Worm (Caenorhabditis elegans) whole organism, L4 larva: ENCODE data around the gene ptr-14.

Source experiments
- R02D3.7 ChIP-seq: fragments of 150-350 bp; sonication (generic microtip); optimal IDR thresholded peaks from 3 replicates; lab custom pipeline; 2014; ENCODE audit warnings: missing biosample characterization, missing genetic modification characterization
- T20F7.1 ChIP-seq: fragments of 200-800 bp; sonication (Bioruptor generic); optimal IDR thresholded peaks from 2 replicates; lab custom pipeline; 2018; ENCODE audit warnings: mild to moderate bottlenecking, missing genetic modification characterization, missing compliant biosample characterization
- Y48G9A.11 ChIP-seq: fragments of 200-800 bp; sonication (Bioruptor generic); IDR thresholded peaks from 2 replicates; pipeline ENCODE4 v1.3.6; 2022; ENCODE audit warnings: missing genetic modification reagents, missing genetic modification characterization, missing compliant biosample characterization
- Y5F2A.4 ChIP-seq: fragments of 200-800 bp; sonication (Bioruptor generic); optimal IDR thresholded peaks from 2 replicates; lab custom pipeline; 2018; ENCODE audit warnings: mild to moderate bottlenecking, missing genetic modification characterization, missing compliant biosample characterization
- ZK546.5 ChIP-seq, 2 experiments: sonication (generic microtip); optimal IDR thresholded peaks; 2 replicates each; lab custom pipeline; 2017; ENCODE audit warnings: missing biosample characterization in 2 of 2, missing genetic modification characterization in 2 of 2
- aha-1 ChIP-seq: fragments of 150-350 bp; peaks from one replicate; lab custom pipeline; 2014; ENCODE audit warnings: missing biosample characterization, missing genetic modification characterization
- ceh-20 ChIP-seq: fragments of 200-800 bp; sonication (Bioruptor generic); IDR thresholded peaks from 2 replicates; pipeline ENCODE4 v1.3.6; 2022; ENCODE audit warnings: missing genetic modification reagents, missing genetic modification characterization, missing compliant biosample characterization
- ceh-28 ChIP-seq: fragments of 150-350 bp; optimal IDR thresholded peaks from 2 replicates; lab custom pipeline; 2014; ENCODE audit warnings: missing biosample characterization, missing genetic modification reagents, missing genetic modification characterization
- ceh-62 ChIP-seq: sonication (generic microtip); optimal IDR thresholded peaks from 2 replicates; lab custom pipeline; 2017; ENCODE audit warnings: missing biosample characterization, missing genetic modification characterization
- ces-1 ChIP-seq: fragments of 150-350 bp; sonication (generic microtip); optimal IDR thresholded peaks from 4 replicates; lab custom pipeline; 2014; ENCODE audit warnings: missing biosample characterization, missing genetic modification reagents, missing genetic modification characterization
- cey-2 ChIP-seq: sonication (generic microtip); optimal IDR thresholded peaks from 3 replicates; lab custom pipeline; 2017; ENCODE audit warnings: missing genetic modification characterization, mild to moderate bottlenecking, missing compliant biosample characterization, antibody characterized with exemption, borderline replicate concordance; ENCODE audit not compliant: insufficient read depth
- dmd-8 ChIP-seq: fragments of 200-800 bp; sonication (Bioruptor generic); IDR thresholded peaks from 2 replicates; pipeline ENCODE4 v1.3.6; 2022; ENCODE audit warnings: missing genetic modification characterization, missing compliant biosample characterization
- dmd-9 ChIP-seq: fragments of 200-800 bp; sonication (Bioruptor generic); IDR thresholded peaks from 2 replicates; pipeline ENCODE4 v1.3.6; 2022; ENCODE audit warnings: missing genetic modification reagents, missing genetic modification characterization, missing compliant biosample characterization
- duxl-1 ChIP-seq: sonication (generic microtip); optimal IDR thresholded peaks from 2 replicates; lab custom pipeline; 2016; ENCODE audit warnings: mild to moderate bottlenecking, missing genetic modification characterization, moderate library complexity, missing compliant biosample characterization; ENCODE audit not compliant: poor library complexity
- fkh-10 ChIP-seq: fragments of 150-350 bp; optimal IDR thresholded peaks from 2 replicates; lab custom pipeline; 2014; ENCODE audit warnings: missing biosample characterization, missing genetic modification reagents, missing genetic modification characterization
- gei-8 ChIP-seq: fragments of 200-800 bp; sonication (Bioruptor generic); optimal IDR thresholded peaks from 2 replicates; lab custom pipeline; 2018; ENCODE audit warnings: mild to moderate bottlenecking, missing genetic modification characterization, missing compliant biosample characterization
- hif-1 ChIP-seq, 2 experiments: sonication (generic microtip); optimal IDR thresholded peaks; 2 replicates each; lab custom pipeline; 2016 to 2017; ENCODE audit warnings: missing compliant biosample characterization in 2 of 2, missing genetic modification characterization in 2 of 2, missing genetic modification reagents in 2 of 2, missing genotype in 2 of 2, mild to moderate bottlenecking in 1 of 2
- hlh-30 ChIP-seq: sonication (generic microtip); optimal IDR thresholded peaks from 2 replicates; lab custom pipeline; 2017; ENCODE audit warnings: antibody characterized with exemption, mild to moderate bottlenecking, missing genetic modification characterization, missing compliant biosample characterization; ENCODE audit not compliant: insufficient read depth
- jun-1 ChIP-seq: fragments of 150-350 bp; optimal IDR thresholded peaks from 2 replicates; lab custom pipeline; 2014; ENCODE audit warnings: missing biosample characterization, missing genetic modification reagents, missing genetic modification characterization
- lim-7 ChIP-seq: fragments of 200-800 bp; sonication (Bioruptor generic); IDR thresholded peaks from 2 replicates; pipeline ENCODE4 v1.3.6; 2022; ENCODE audit warnings: missing genetic modification characterization, missing compliant biosample characterization
- lin-15B ChIP-seq: fragments of 150-350 bp; sonication (generic microtip); optimal IDR thresholded peaks from 3 replicates; lab custom pipeline; 2014; ENCODE audit warnings: missing biosample characterization, missing genetic modification characterization
- mdt-29 ChIP-seq: fragments of 200-800 bp; sonication (Bioruptor generic); IDR thresholded peaks from 2 replicates; pipeline ENCODE4 v1.3.6; 2022; ENCODE audit warnings: missing genetic modification reagents, missing genetic modification characterization, missing compliant biosample characterization
- mxl-3 ChIP-seq: fragments of 200-800 bp; sonication (Bioruptor generic); optimal IDR thresholded peaks from 2 replicates; lab custom pipeline; 2018; ENCODE audit warnings: mild to moderate bottlenecking, missing genetic modification characterization, missing compliant biosample characterization
- nhr-11 ChIP-seq: fragments of 150-350 bp; optimal IDR thresholded peaks from 2 replicates; lab custom pipeline; 2014; ENCODE audit warnings: missing biosample characterization, missing genetic modification characterization
- nhr-25 ChIP-seq: sonication (generic microtip); optimal IDR thresholded peaks from 2 replicates; lab custom pipeline; 2017; ENCODE audit warnings: missing genetic modification characterization, mild to moderate bottlenecking, missing compliant biosample characterization, antibody characterized with exemption, moderate library complexity, borderline replicate concordance; ENCODE audit not compliant: insufficient read depth
- nhr-28 ChIP-seq: fragments of 150-350 bp; optimal IDR thresholded peaks from 2 replicates; lab custom pipeline; 2014; ENCODE audit warnings: missing biosample characterization, missing genetic modification characterization
- nhr-76 ChIP-seq: fragments of 150-350 bp; optimal IDR thresholded peaks from 2 replicates; lab custom pipeline; 2014; ENCODE audit warnings: missing biosample characterization, missing genetic modification characterization
- pha-4 ChIP-seq, 2 experiments: fragments of 150-350 bp in 1 of 2; fragments of 200-800 bp in 1 of 2; sonication (Bioruptor generic) in 1 of 2; IDR thresholded peaks in 1 of 2; optimal IDR thresholded peaks in 1 of 2; 2 replicates each; pipeline versions ENCODE4 v1.3.6 to Lab custom; 2014 to 2022; ENCODE audit warnings: missing genetic modification characterization in 2 of 2, missing genetic modification reagents in 2 of 2, missing biosample characterization in 1 of 2, missing compliant biosample characterization in 1 of 2
- php-3 ChIP-seq: fragments of 200-800 bp; sonication (Bioruptor generic); IDR thresholded peaks from 2 replicates; pipeline ENCODE4 v1.3.6; 2022; ENCODE audit warnings: missing genetic modification reagents, missing genetic modification characterization, missing compliant biosample characterization
- saeg-2 ChIP-seq: fragments of 200-800 bp; sonication (Bioruptor generic); IDR thresholded peaks from 2 replicates; pipeline ENCODE4 v1.3.6; 2022; ENCODE audit warnings: missing genetic modification reagents, missing genetic modification characterization, missing compliant biosample characterization
- set-16 ChIP-seq: fragments of 200-800 bp; sonication (Bioruptor generic); IDR thresholded peaks from 2 replicates; pipeline ENCODE4 v1.3.6; 2022; ENCODE audit warnings: missing genetic modification reagents, missing genetic modification characterization, missing compliant biosample characterization
- spr-3 ChIP-seq: fragments of 200-800 bp; sonication (Bioruptor generic); optimal IDR thresholded peaks from 2 replicates; lab custom pipeline; 2018; ENCODE audit warnings: mild to moderate bottlenecking, missing genetic modification characterization, missing compliant biosample characterization
- tag-97 ChIP-seq: fragments of 200-800 bp; sonication (Bioruptor generic); IDR thresholded peaks from 2 replicates; pipeline ENCODE4 v1.3.6; 2022; ENCODE audit warnings: missing genetic modification characterization, missing compliant biosample characterization
- unc-39 ChIP-seq: sonication (generic microtip); optimal IDR thresholded peaks from 2 replicates; lab custom pipeline; 2017; ENCODE audit warnings: missing biosample characterization, missing genetic modification characterization
- unc-62 ChIP-seq, 3 experiments: fragments of 150-350 bp in 1 of 3; sonication (generic microtip); optimal IDR thresholded peaks in 2 of 3; peaks in 1 of 3; 1 replicate in 1 of 3; 2 replicates in 2 of 3; lab custom pipeline; 2014 to 2017; ENCODE audit warnings: missing biosample characterization in 3 of 3, missing genetic modification characterization in 3 of 3, missing genetic modification reagents in 3 of 3, missing genotype in 1 of 3
- ztf-7 ChIP-seq: fragments of 150-350 bp; optimal IDR thresholded peaks from 2 replicates; lab custom pipeline; 2014; ENCODE audit warnings: missing biosample characterization, missing genetic modification characterization

Gene ptr-14

DNA sequence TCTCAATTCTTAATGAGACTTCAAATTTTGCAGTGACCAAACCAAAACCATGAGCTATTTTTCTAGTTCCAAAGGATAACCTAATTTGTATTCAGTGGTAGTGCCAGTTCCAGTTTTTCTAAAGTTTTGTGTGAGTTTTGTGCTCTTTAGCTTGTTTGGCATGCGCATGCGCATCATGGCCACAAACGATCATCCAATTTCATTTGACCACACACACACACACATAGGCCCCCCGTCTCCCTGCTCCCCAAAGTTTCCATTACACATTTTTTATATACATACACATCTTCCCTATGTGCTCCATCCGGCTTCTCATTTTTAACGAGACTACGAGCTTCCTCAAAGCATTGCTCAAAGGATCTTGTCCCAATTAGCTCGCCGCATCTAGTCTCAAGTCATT lies 40.8 kb upstream of the ptr-14 start:
- TF ChIP-seq mxl-3 (GFP tag; lab: Kevin White, UChicago), result no peak
- TF ChIP-seq aha-1 (tag; lab: Kevin White, UChicago), result peak; percentile 81

ce11 chrIV:10576050-10576449 lies 39.2 kb upstream of the ptr-14 start, which contains the start of gene efn-2:
efn-2 (plus strand) TSS chrIV:10576350.
- no peak for TF ChIP-seq php-3
- TF ChIP-seq dmd-8 (GFP tag; lab: Robert Waterston, UW), result no peak
- no peak for TF ChIP-seq gei-8 (GFP tag; lab: Kevin White, UChicago)
- no peak for TF ChIP-seq lim-7 (GFP tag; lab: Robert Waterston, UW)
- no peak for TF ChIP-seq saeg-2 (GFP tag; lab: Robert Waterston, UW)
- TF ChIP-seq aha-1 (tag; lab: Kevin White, UChicago), result peak; percentile 3

DNA sequence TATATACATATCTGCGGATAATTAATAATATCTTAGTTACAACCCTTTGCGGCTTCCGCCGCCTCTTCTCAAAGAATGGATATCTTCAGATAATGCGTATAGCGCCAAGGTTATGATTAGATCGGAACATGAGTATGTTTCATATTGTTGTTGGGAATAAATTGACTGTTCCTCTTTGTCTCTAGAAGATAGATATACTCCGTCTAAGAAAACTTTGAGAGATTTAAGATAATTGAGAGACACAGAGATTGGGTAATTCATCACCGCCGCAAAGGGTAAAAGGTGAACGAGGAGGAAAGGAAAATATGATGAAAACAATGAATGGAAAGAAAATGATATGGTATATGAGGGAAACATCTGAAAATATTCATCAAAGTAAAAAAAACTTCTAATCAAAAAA lies 38.6 kb upstream of the ptr-14 start:
- TF ChIP-seq spr-3 (GFP tag; lab: Kevin White, UChicago), result no peak
- peak in 1 of 2 experiments; percentile 24 for TF ChIP-seq unc-62 (GFP tag; optimal IDR thresholded peaks at IDR 0.05 in 1 of 2; lab: Kevin White, UChicago)
- no peak for TF ChIP-seq unc-62 (tag; optimal IDR thresholded peaks at IDR 0.05; lab: Kevin White, UChicago)

- peak; percentile 91 for TF ChIP-seq aha-1 (tag; lab: Kevin White, UChicago)
- no peak for TF ChIP-seq nhr-25 (tag; lab: Kevin White, UChicago)
These were observed 37.6 kb upstream of the ptr-14 start for ce11 chrIV:10577600-10577999.

DNA sequence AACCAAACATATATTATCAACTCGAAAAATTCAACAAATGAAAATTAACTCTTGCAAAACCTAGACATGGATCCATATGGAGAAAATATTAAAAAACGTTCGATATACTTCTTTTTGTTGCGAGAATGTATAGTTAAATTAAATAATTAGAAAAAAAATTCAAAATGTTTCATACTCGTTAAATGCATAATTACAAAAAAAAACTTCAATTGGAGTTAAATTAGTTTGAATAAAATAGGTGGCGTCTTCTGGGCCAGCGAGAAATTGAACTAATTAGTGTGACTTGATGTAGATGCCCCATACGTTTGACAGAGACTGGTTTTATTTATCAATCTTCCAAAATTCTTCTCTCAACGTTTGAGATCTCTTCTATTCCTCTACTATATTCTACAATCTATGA lies 36.9 kb upstream of the ptr-14 start, which contains the start of gene lgc-43:
Gene lgc-43 (plus strand): TSS at position 301 of the 400 bp plus-strand sequence.
- TF ChIP-seq T20F7.1 (GFP tag; lab: Kevin White, UChicago), result no peak
- no peak for TF ChIP-seq ces-1
- no peak for TF ChIP-seq ceh-20
- no peak for TF ChIP-seq jun-1 (tag; lab: Kevin White, UChicago)
- TF ChIP-seq ceh-62 (tag; lab: Kevin White, UChicago), result no peak
- no peak for TF ChIP-seq hlh-30 (tag; lab: Kevin White, UChicago)
- TF ChIP-seq nhr-76 (tag; lab: Kevin White, UChicago), result no peak
- no peak for TF ChIP-seq mdt-29 (GFP tag; lab: Robert Waterston, UW)
- no peak for TF ChIP-seq aha-1 (tag; lab: Kevin White, UChicago)
- no peak for TF ChIP-seq nhr-11 (tag; lab: Kevin White, UChicago)
- TF ChIP-seq R02D3.7 (tag; lab: Kevin White, UChicago), result no peak
- no peak for TF ChIP-seq dmd-8 (GFP tag; lab: Robert Waterston, UW)
- no peak for TF ChIP-seq duxl-1
- TF ChIP-seq dmd-9 (GFP tag; lab: Robert Waterston, UW), result no peak
- no peak for TF ChIP-seq unc-39
- no peak for TF ChIP-seq ceh-28 (tag; lab: Kevin White, UChicago)
- no peak for TF ChIP-seq cey-2 (tag; lab: Kevin White, UChicago)
- no peak for TF ChIP-seq lin-15B (tag; lab: Kevin White, UChicago)

DNA sequence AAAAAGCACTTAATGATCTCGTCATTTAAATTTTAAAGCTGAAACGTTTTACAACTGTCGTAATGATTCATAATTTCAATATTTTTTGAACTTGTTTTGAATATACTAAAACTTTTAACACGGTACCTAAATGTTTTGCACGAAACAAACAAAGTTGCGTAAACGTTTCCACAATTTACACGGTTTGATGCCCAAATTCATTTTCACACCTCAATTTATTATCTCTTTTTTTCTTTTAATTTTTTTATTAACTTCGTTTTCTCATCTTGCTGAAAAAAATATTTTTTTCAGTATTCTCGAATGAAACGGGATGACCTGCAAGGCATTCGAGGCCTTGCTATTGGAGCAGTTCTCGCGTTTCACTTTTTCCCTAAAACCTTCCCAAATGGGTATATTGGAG lies 31.0 kb upstream of the ptr-14 start, which contains the start of gene oac-8:
Gene oac-8 (plus strand): TSS at position 301 of the 400 bp plus-strand sequence.
- TF ChIP-seq pha-4 (GFP tag; IDR thresholded peaks at IDR 0.05; lab: Robert Waterston, UW) (no peak), pha-4 (tag; optimal IDR thresholded peaks at IDR 0.05; lab: Kevin White, UChicago) (no peak), Y5F2A.4 (no peak), ceh-28 (tag; lab: Kevin White, UChicago) (no peak), ZK546.5 (tag; optimal IDR thresholded peaks at IDR 0.05; lab: Kevin White, UChicago) (no peak), nhr-28 (no peak), set-16 (no peak), Y48G9A.11 (GFP tag; lab: Robert Waterston, UW) (no peak), ztf-7 (tag; lab: Kevin White, UChicago) (no peak), tag-97 (GFP tag; lab: Robert Waterston, UW) (no peak), nhr-25 (tag; lab: Kevin White, UChicago) (no peak), fkh-10 (GFP tag; lab: Kevin White, UChicago) (no peak), hif-1 (tag; optimal IDR thresholded peaks at IDR 0.05; lab: Kevin White, UChicago) (no peak), lim-7 (GFP tag; lab: Robert Waterston, UW) (no peak)
